Fruit fly (Drosophila melanogaster): ENCODE measurements around the gene CG17601.

- TF ChIP-seq Hr83 (GFP tag; optimal IDR thresholded peaks at IDR 0.05; ENCODE audit: poor library complexity, severe bottlenecking) (no peak), psq (GFP tag; optimal IDR thresholded peaks at IDR 0.05) (no peak), Dif (GFP tag; optimal IDR thresholded peaks at IDR 0.05; ENCODE audit: partially characterized antibody) (no peak), rgr (GFP tag; optimal IDR thresholded peaks at IDR 0.05) (no peak), tai (GFP tag; optimal IDR thresholded peaks at IDR 0.05) (no peak), Abd-B (GFP tag; optimal IDR thresholded peaks at IDR 0.05) (no peak), OdsH (GFP tag; optimal IDR thresholded peaks at IDR 0.05) (no peak), Hnf4 (GFP tag; optimal IDR thresholded peaks at IDR 0.05) (no peak), h (GFP tag; optimal IDR thresholded peaks at IDR 0.05) (no peak), Jra (GFP tag; optimal IDR thresholded peaks at IDR 0.05) (no peak), usp (GFP tag; optimal IDR thresholded peaks at IDR 0.05) (no peak), CG9705 (GFP tag; optimal IDR thresholded peaks at IDR 0.05) (no peak)
These were observed 47.3 kb upstream of the CG17601 start for dm6 chrX:22499557-22499956.
